Fruit fly (Drosophila melanogaster) whole organism, embryonic: ENCODE data around the gene CG8191.
A peak's percentile ranks its signal among the peaks of the same experiment; 100 is the strongest.

ENCODE experiments used
- CG10366 ChIP-seq: fragments of 200-800 bp; sonication (Bioruptor generic); IDR thresholded peaks from 2 replicates; pipeline ENCODE4 v1.3.6; 2022; ENCODE audit warnings: missing biosample characterization, missing genetic modification characterization
- CG10979 ChIP-seq: fragments of 200-800 bp; sonication (Bioruptor generic); optimal IDR thresholded peaks from 2 replicates; lab custom pipeline; 2018; ENCODE audit warnings: missing biosample characterization, mild to moderate bottlenecking, missing genetic modification characterization, moderate library complexity
- CG12299 ChIP-seq: fragments of 200-800 bp; sonication (Bioruptor generic); optimal IDR thresholded peaks from 2 replicates; lab custom pipeline; 2018; ENCODE audit warnings: missing biosample characterization, mild to moderate bottlenecking, missing genetic modification characterization
- CG12391 ChIP-seq: fragments of 200-800 bp; sonication (Bioruptor generic); optimal IDR thresholded peaks from 3 replicates; lab custom pipeline; 2018; ENCODE audit warnings: missing biosample characterization, mild to moderate bottlenecking, missing genetic modification characterization, moderate library complexity
- CG12744 ChIP-seq: fragments of 200-800 bp; sonication (Bioruptor generic); optimal IDR thresholded peaks from 2 replicates; lab custom pipeline; 2016; ENCODE audit warnings: missing biosample characterization, missing genetic modification characterization
- CG13287 ChIP-seq: fragments of 200-800 bp; sonication (Bioruptor generic); IDR thresholded peaks from 2 replicates; pipeline ENCODE4 v1.3.6; 2022; ENCODE audit warnings: missing biosample characterization, missing genetic modification characterization; ENCODE audit not compliant: partially characterized antibody
- CG13424 ChIP-seq: fragments of 200-800 bp; sonication (Bioruptor generic); optimal IDR thresholded peaks from 2 replicates; lab custom pipeline; 2019; ENCODE audit warnings: missing biosample characterization, mild to moderate bottlenecking, missing genetic modification characterization, moderate library complexity
- CG14050 ChIP-seq: fragments of 200-800 bp; sonication (Bioruptor generic); IDR thresholded peaks from 3 replicates; pipeline ENCODE4 v1.3.6; 2022; ENCODE audit warnings: missing biosample characterization, missing genetic modification characterization
- CG14441 ChIP-seq: fragments of 200-800 bp; sonication (Bioruptor generic); IDR thresholded peaks from 2 replicates; pipeline ENCODE4 v1.3.6; 2022; ENCODE audit warnings: missing biosample characterization, missing genetic modification characterization
- CG14965 ChIP-seq: fragments of 200-800 bp; sonication (Bioruptor generic); optimal IDR thresholded peaks from 2 replicates; lab custom pipeline; 2016; ENCODE audit warnings: missing biosample characterization, missing genetic modification characterization, borderline replicate concordance
- CG17568 ChIP-seq: fragments of 200-800 bp; sonication (Bioruptor generic); optimal IDR thresholded peaks from 2 replicates; lab custom pipeline; 2018; ENCODE audit warnings: missing biosample characterization, mild to moderate bottlenecking, missing genetic modification characterization, moderate library complexity
- CG17912 ChIP-seq: fragments of 200-800 bp; sonication (Bioruptor generic); optimal IDR thresholded peaks from 2 replicates; lab custom pipeline; 2018; ENCODE audit warnings: missing biosample characterization, mild to moderate bottlenecking, missing genetic modification characterization
- CG18764 ChIP-seq: fragments of 200-800 bp; sonication (Bioruptor generic); optimal IDR thresholded peaks from 3 replicates; lab custom pipeline; 2016; ENCODE audit warnings: missing biosample characterization, missing genetic modification characterization
- CG43689 ChIP-seq: fragments of 200-800 bp; sonication (Bioruptor generic); IDR thresholded peaks from 2 replicates; pipeline ENCODE4 v1.3.6; 2022; ENCODE audit warnings: missing biosample characterization, missing genetic modification characterization
- CG6254 ChIP-seq: fragments of 200-800 bp; sonication (Bioruptor generic); optimal IDR thresholded peaks from 3 replicates; lab custom pipeline; 2017; ENCODE audit warnings: mild to moderate bottlenecking, missing biosample characterization, missing genetic modification reagents, missing genetic modification characterization
- CG6654 ChIP-seq: fragments of 200-800 bp; sonication (Bioruptor generic); optimal IDR thresholded peaks from 2 replicates; lab custom pipeline; 2017; ENCODE audit warnings: missing biosample characterization, mild to moderate bottlenecking, missing genetic modification characterization
- CG7928 ChIP-seq: fragments of 200-800 bp; sonication (Bioruptor generic); optimal IDR thresholded peaks from 2 replicates; lab custom pipeline; 2017; ENCODE audit warnings: missing biosample characterization, mild to moderate bottlenecking, missing genetic modification characterization
- CG8290 ChIP-seq, 3 experiments: fragments of 200-800 bp; sonication (Bioruptor generic); optimal IDR thresholded peaks; 2 replicates each; lab custom pipeline; 2016 to 2019; ENCODE audit warnings: missing biosample characterization in 3 of 3, missing genetic modification characterization in 3 of 3, mild to moderate bottlenecking in 2 of 3, moderate library complexity in 1 of 3
- Dad ChIP-seq: fragments of 200-800 bp; sonication (Bioruptor generic); optimal IDR thresholded peaks from 3 replicates; lab custom pipeline; 2016; ENCODE audit warnings: missing biosample characterization, missing genetic modification characterization
- Hmr ChIP-seq: fragments of 200-800 bp; sonication (Bioruptor generic); optimal IDR thresholded peaks from 3 replicates; lab custom pipeline; 2017; ENCODE audit warnings: mild to moderate bottlenecking, missing biosample characterization, missing genetic modification reagents, missing genetic modification characterization
- Hr51 ChIP-seq, 2 experiments: fragments of 200-800 bp; sonication (Bioruptor generic); optimal IDR thresholded peaks; 2 replicates in 1 of 2; 3 replicates in 1 of 2; lab custom pipeline; 2016 to 2018; ENCODE audit warnings: missing biosample characterization in 2 of 2, missing genetic modification characterization in 2 of 2, mild to moderate bottlenecking in 1 of 2, moderate library complexity in 1 of 2
- Kr ChIP-seq: fragments of 200-800 bp; sonication (Bioruptor generic); optimal IDR thresholded peaks from 2 replicates; lab custom pipeline; 2017; ENCODE audit warnings: missing biosample characterization, mild to moderate bottlenecking, missing genetic modification characterization
- Meics ChIP-seq: fragments of 200-800 bp; sonication (Bioruptor generic); optimal IDR thresholded peaks from 2 replicates; lab custom pipeline; 2017; ENCODE audit warnings: missing biosample characterization, mild to moderate bottlenecking, missing genetic modification characterization
- Nf-YA ChIP-seq: fragments of 200-800 bp; sonication (Bioruptor generic); IDR thresholded peaks from 2 replicates; pipeline ENCODE4 v1.3.6; 2022; ENCODE audit warnings: missing biosample characterization, missing genetic modification characterization
- Rx ChIP-seq: fragments of 200-800 bp; sonication (Bioruptor generic); IDR thresholded peaks from 2 replicates; pipeline ENCODE4 v1.3.6; 2022; ENCODE audit warnings: missing biosample characterization, missing genetic modification characterization
- Sox102F ChIP-seq: fragments of 200-800 bp; sonication (Bioruptor generic); optimal IDR thresholded peaks from 2 replicates; lab custom pipeline; 2018; ENCODE audit warnings: missing biosample characterization, mild to moderate bottlenecking, missing genetic modification characterization, moderate library complexity
- Sry-δ ChIP-seq: fragments of 200-800 bp; sonication (Bioruptor generic); optimal IDR thresholded peaks from 2 replicates; lab custom pipeline; 2016; ENCODE audit warnings: missing biosample characterization, missing genetic modification characterization
- Stat92E ChIP-seq, 3 experiments: fragments of >200 bp in 2 of 3; fragments of 200-800 bp in 1 of 3; sonication (Bioruptor generic) in 1 of 3; optimal IDR thresholded peaks; 2 replicates each; lab custom pipeline; 2017 to 2019; ENCODE audit warnings: missing biosample characterization in 3 of 3, missing genetic modification characterization in 3 of 3, mild to moderate bottlenecking in 1 of 3, moderate library complexity in 1 of 3
- Taf1 ChIP-seq: fragments of 200-800 bp; sonication (Bioruptor generic); IDR thresholded peaks from 2 replicates; pipeline ENCODE4 v1.3.6; 2022; ENCODE audit warnings: missing biosample characterization, missing genetic modification characterization
- Trl ChIP-seq, 3 experiments: fragments of >200 bp in 2 of 3; fragments of 200-800 bp in 1 of 3; sonication (Bioruptor generic) in 1 of 3; optimal IDR thresholded peaks; 2 replicates in 1 of 3; 3 replicates in 2 of 3; lab custom pipeline; 2016 to 2017; ENCODE audit warnings: missing biosample characterization in 1 of 3, missing genetic modification characterization in 1 of 3
- al ChIP-seq: fragments of 200-800 bp; sonication (Bioruptor generic); IDR thresholded peaks from 2 replicates; pipeline ENCODE4 v1.3.6; 2022; ENCODE audit warnings: missing biosample characterization, missing genetic modification characterization
- ara ChIP-seq: fragments of 200-800 bp; sonication (Bioruptor generic); IDR thresholded peaks from 2 replicates; pipeline ENCODE4 v1.3.6; 2022; ENCODE audit warnings: missing biosample characterization, missing genetic modification characterization
- bcd ChIP-seq: fragments of 200-800 bp; sonication (Bioruptor generic); optimal IDR thresholded peaks from 2 replicates; lab custom pipeline; 2017; ENCODE audit warnings: missing biosample characterization, mild to moderate bottlenecking, missing genetic modification characterization
- danr ChIP-seq: fragments of 200-800 bp; sonication (Bioruptor generic); IDR thresholded peaks from 2 replicates; pipeline ENCODE4 v1.3.6; 2022; ENCODE audit warnings: missing biosample characterization, missing genetic modification characterization
- en ChIP-seq: fragments of 200-800 bp; sonication (Bioruptor generic); optimal IDR thresholded peaks from 2 replicates; lab custom pipeline; 2016; ENCODE audit warnings: missing biosample characterization, missing genetic modification characterization
- ewg ChIP-seq: fragments of 200-800 bp; sonication (Bioruptor generic); optimal IDR thresholded peaks from 3 replicates; lab custom pipeline; 2017; ENCODE audit warnings: mild to moderate bottlenecking, missing biosample characterization, missing genetic modification reagents, missing genetic modification characterization
- fd96Cb ChIP-seq: fragments of 200-800 bp; sonication (Bioruptor generic); optimal IDR thresholded peaks from 2 replicates; lab custom pipeline; 2018; ENCODE audit warnings: missing biosample characterization, mild to moderate bottlenecking, missing genetic modification characterization, moderate library complexity
- gce ChIP-seq: fragments of 200-800 bp; sonication (Bioruptor generic); IDR thresholded peaks from 3 replicates; pipeline ENCODE4 v1.3.6; 2022; ENCODE audit warnings: missing biosample characterization, missing genetic modification characterization
- gfzf ChIP-seq: fragments of 200-800 bp; sonication (Bioruptor generic); optimal IDR thresholded peaks from 2 replicates; lab custom pipeline; 2016; ENCODE audit warnings: missing biosample characterization, mild to moderate bottlenecking, missing genetic modification characterization, moderate library complexity
- gsb ChIP-seq: fragments of 200-800 bp; sonication (Bioruptor generic); IDR thresholded peaks from 2 replicates; pipeline ENCODE4 v1.3.6; 2022; ENCODE audit warnings: missing biosample characterization, missing genetic modification characterization
- gt ChIP-seq: fragments of 200-800 bp; sonication (Bioruptor generic); IDR thresholded peaks from 2 replicates; pipeline ENCODE4 v1.3.6; 2022; ENCODE audit warnings: missing biosample characterization, missing genetic modification characterization
- ind ChIP-seq: fragments of 200-800 bp; sonication (Bioruptor generic); optimal IDR thresholded peaks from 3 replicates; lab custom pipeline; 2016; ENCODE audit warnings: missing biosample characterization, missing genetic modification characterization
- jigr1 ChIP-seq: fragments of 200-800 bp; sonication (Bioruptor generic); IDR thresholded peaks from 3 replicates; pipeline ENCODE4 v1.3.6; 2022; ENCODE audit warnings: missing biosample characterization, missing genetic modification characterization
- lov ChIP-seq, 2 experiments: fragments of 200-800 bp in 1 of 2; fragments of >200 bp in 1 of 2; sonication (Bioruptor generic) in 1 of 2; IDR thresholded peaks in 1 of 2; optimal IDR thresholded peaks in 1 of 2; 2 replicates in 1 of 2; 3 replicates in 1 of 2; pipeline versions ENCODE4 v1.3.6 to Lab custom; 2017 to 2022; ENCODE audit warnings: missing biosample characterization in 1 of 2, missing genetic modification characterization in 1 of 2
- pb ChIP-seq: fragments of 200-800 bp; sonication (Bioruptor generic); optimal IDR thresholded peaks from 3 replicates; lab custom pipeline; 2016; ENCODE audit warnings: missing biosample characterization, missing genetic modification characterization
- sisA ChIP-seq: fragments of 200-800 bp; sonication (Bioruptor generic); IDR thresholded peaks from 2 replicates; pipeline ENCODE4 v1.3.6; 2022; ENCODE audit warnings: missing biosample characterization, missing genetic modification characterization
- sna ChIP-seq: fragments of 200-800 bp; sonication (Bioruptor generic); IDR thresholded peaks from 2 replicates; pipeline ENCODE4 v1.3.6; 2022; ENCODE audit warnings: missing biosample characterization, missing genetic modification characterization; ENCODE audit not compliant: partially characterized antibody
- sqz ChIP-seq: fragments of 200-800 bp; sonication (Bioruptor generic); optimal IDR thresholded peaks from 3 replicates; lab custom pipeline; 2018; ENCODE audit warnings: missing biosample characterization, mild to moderate bottlenecking, missing genetic modification characterization

CG8191 gene

DNA sequence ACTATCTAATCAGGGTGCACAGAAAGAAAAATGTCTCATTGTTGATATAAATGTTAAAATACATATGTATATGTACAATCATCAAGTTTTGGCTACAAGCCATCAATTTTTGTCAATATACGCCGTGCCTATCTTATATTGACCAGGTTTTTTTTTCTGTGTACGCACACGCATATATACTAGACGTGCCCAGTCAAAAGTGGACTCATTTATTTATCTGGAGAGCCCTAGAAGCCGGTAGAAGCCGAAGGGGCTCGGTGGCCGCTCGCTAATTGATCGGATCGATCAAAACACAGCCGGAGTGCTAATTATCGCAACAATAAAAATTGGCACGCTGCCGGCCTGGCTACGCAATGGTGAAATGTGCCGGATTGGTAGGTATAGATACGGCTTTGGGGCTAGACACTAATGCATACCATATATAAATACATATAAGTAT lies 8.3 kb downstream of the CG8191 start (continued):
- TF ChIP-seq CG6654 (GFP tag; lab: Kevin White, UChicago), result no peak
- TF ChIP-seq CG12391 (tag; lab: Kevin White, UChicago), result peak; percentile 69
- TF ChIP-seq CG12299 (tag; lab: Kevin White, UChicago), result peak; percentile 32
- TF ChIP-seq CG8290 (GFP tag; optimal IDR thresholded peaks at IDR 0.05; lab: Kevin White, UChicago), result no peak
- peak in 1 of 2 experiments; percentile 82 for TF ChIP-seq CG8290 (tag; optimal IDR thresholded peaks at IDR 0.05; lab: Kevin White, UChicago)
- no peak for TF ChIP-seq gt
- peak; percentile 0 for TF ChIP-seq CG6254 (GFP tag; lab: Kevin White, UChicago)
- peak; percentile 33 for TF ChIP-seq ewg (GFP tag; lab: Kevin White, UChicago)
- TF ChIP-seq CG17912 (GFP tag; lab: Kevin White, UChicago), result no peak
- peak; percentile 15 for TF ChIP-seq CG7928 (GFP tag; lab: Kevin White, UChicago)
- TF ChIP-seq CG13287 (GFP tag; lab: Robert Waterston, UW), result no peak
- no peak for TF ChIP-seq gfzf (GFP tag; lab: Kevin White, UChicago)
- TF ChIP-seq Rx, result peak; percentile 50; the same call in 1 of the 2 replicates
- no peak for TF ChIP-seq danr (GFP tag; lab: Robert Waterston, UW)
- TF ChIP-seq CG13424 (tag; lab: Kevin White, UChicago), result peak; percentile 77
- peak; percentile 72 for TF ChIP-seq sisA
- no peak for TF ChIP-seq Trl (optimal IDR thresholded peaks at IDR 0.05; lab: Kevin White, UChicago)
- TF ChIP-seq Trl (GFP tag; optimal IDR thresholded peaks at IDR 0.05; lab: Kevin White, UChicago), result peak; percentile 46
- TF ChIP-seq pb (GFP tag; lab: Kevin White, UChicago), result no peak
- TF ChIP-seq Nf-YA (GFP tag; lab: Robert Waterston, UW), result 0 out of 2 replicates have a peak, but pooled peaks have one; percentile 48
- peak; percentile 51 for TF ChIP-seq CG12744 (GFP tag; lab: Kevin White, UChicago)
- TF ChIP-seq ara (GFP tag; lab: Robert Waterston, UW), result peak; percentile 53; the same call in 1 of the 2 replicates
- no peak for TF ChIP-seq gce (GFP tag; lab: Robert Waterston, UW)
- peak; percentile 12 for TF ChIP-seq Sry-δ
- TF ChIP-seq fd96Cb, result peak; percentile 55
- no peak for TF ChIP-seq CG17568 (GFP tag; lab: Kevin White, UChicago)
- TF ChIP-seq Dad (GFP tag; lab: Kevin White, UChicago), result peak; percentile 31
- TF ChIP-seq bcd (GFP tag; lab: Kevin White, UChicago), result peak; percentile 60
- TF ChIP-seq CG14050, result peak; percentile 35; the same call in 1 of the 3 replicates
- no peak for TF ChIP-seq lov (optimal IDR thresholded peaks at IDR 0.05; lab: Kevin White, UChicago)
- no peak for TF ChIP-seq lov (GFP tag; IDR thresholded peaks at IDR 0.05; lab: Robert Waterston, UW)
- no peak for TF ChIP-seq en (GFP tag; lab: Kevin White, UChicago)
- TF ChIP-seq CG14965 (GFP tag; lab: Kevin White, UChicago), result no peak
- peak; percentile 80 for TF ChIP-seq CG10366 (GFP tag; lab: Robert Waterston, UW)
- peak; percentile 66; the same call in 1 of the 2 replicates for TF ChIP-seq al (GFP tag; lab: Robert Waterston, UW)
- no peak for TF ChIP-seq Stat92E (GFP tag; optimal IDR thresholded peaks at IDR 0.05; lab: Kevin White, UChicago)
- TF ChIP-seq Sox102F (GFP tag; lab: Kevin White, UChicago), result no peak
- peak; percentile 70 for TF ChIP-seq gsb
- peak; percentile 46 to 72 for TF ChIP-seq Hr51 (GFP tag; optimal IDR thresholded peaks at IDR 0.05; lab: Kevin White, UChicago)
- peak; percentile 50 for TF ChIP-seq CG10979 (tag; lab: Kevin White, UChicago)
- TF ChIP-seq CG14441, result peak; percentile 84
- TF ChIP-seq sna (GFP tag; lab: Robert Waterston, UW), result no peak
- TF ChIP-seq Taf1 (GFP tag; lab: Robert Waterston, UW), result peak; percentile 69
- peak; percentile 67 for TF ChIP-seq ind
- peak; percentile 59 for TF ChIP-seq CG43689 (GFP tag; lab: Robert Waterston, UW)
- no peak for TF ChIP-seq Kr
- TF ChIP-seq Hmr (GFP tag; lab: Kevin White, UChicago), result peak; percentile 89
- no peak for TF ChIP-seq sqz (GFP tag; lab: Kevin White, UChicago)
- peak; percentile 85 for TF ChIP-seq Meics
- TF ChIP-seq CG18764 (GFP tag; lab: Kevin White, UChicago), result peak; percentile 45
- TF ChIP-seq jigr1 (GFP tag; lab: Robert Waterston, UW), result no peak
